Fruit fly (Drosophila melanogaster) whole organism, embryonic: ENCODE data around the gene ftz.
A peak's percentile ranks its signal among the peaks of the same experiment; 100 is the strongest.

ENCODE experiments used
- B-H1 ChIP-seq: fragments of 200-800 bp; sonication (Bioruptor generic); IDR thresholded peaks from 3 replicates; pipeline ENCODE4 v1.3.6; 2022; ENCODE audit warnings: missing biosample characterization, missing genetic modification characterization
- CG10147 ChIP-seq: fragments of 200-800 bp; sonication (Bioruptor generic); optimal IDR thresholded peaks from 2 replicates; lab custom pipeline; 2019; ENCODE audit warnings: missing biosample characterization, mild to moderate bottlenecking, missing genetic modification characterization, moderate library complexity
- CG12104 ChIP-seq: fragments of 200-800 bp; sonication (Bioruptor generic); optimal IDR thresholded peaks from 3 replicates; lab custom pipeline; 2016; ENCODE audit warnings: missing biosample characterization, missing genetic modification characterization
- CG13123 ChIP-seq: fragments of 200-800 bp; sonication (Bioruptor generic); optimal IDR thresholded peaks from 2 replicates; lab custom pipeline; 2016; ENCODE audit warnings: missing biosample characterization, missing genetic modification characterization
- CG15073 ChIP-seq: fragments of 200-800 bp; sonication (Bioruptor generic); optimal IDR thresholded peaks from 2 replicates; lab custom pipeline; 2016; ENCODE audit warnings: missing biosample characterization, missing genetic modification characterization
- CG16813 ChIP-seq: fragments of 200-800 bp; sonication (Bioruptor generic); IDR thresholded peaks from 3 replicates; pipeline ENCODE4 v1.3.6; 2022; ENCODE audit warnings: missing biosample characterization, missing genetic modification characterization; ENCODE audit not compliant: partially characterized antibody
- CG17802 ChIP-seq: fragments of 200-800 bp; sonication (Bioruptor generic); optimal IDR thresholded peaks from 2 replicates; lab custom pipeline; 2018; ENCODE audit warnings: missing biosample characterization, mild to moderate bottlenecking, missing genetic modification characterization, moderate library complexity
- CG18599 ChIP-seq: fragments of 200-800 bp; sonication (Bioruptor generic); optimal IDR thresholded peaks from 3 replicates; lab custom pipeline; 2017; ENCODE audit warnings: missing biosample characterization, missing genetic modification characterization, mild to moderate bottlenecking, moderate library complexity, missing genetic modification reagents
- CG18619 ChIP-seq: fragments of 200-800 bp; sonication (Bioruptor generic); optimal IDR thresholded peaks from 3 replicates; lab custom pipeline; 2017; ENCODE audit warnings: missing biosample characterization, mild to moderate bottlenecking, missing genetic modification characterization
- CG2120 ChIP-seq: fragments of 200-800 bp; sonication (Bioruptor generic); optimal IDR thresholded peaks from 3 replicates; lab custom pipeline; 2016; ENCODE audit warnings: missing biosample characterization, missing genetic modification characterization
- CG2199 ChIP-seq: fragments of 200-800 bp; sonication (Bioruptor generic); IDR thresholded peaks from 3 replicates; pipeline ENCODE4 v1.3.6; 2022; ENCODE audit warnings: missing biosample characterization, missing genetic modification characterization
- CG2712 ChIP-seq: fragments of 200-800 bp; optimal IDR thresholded peaks from 3 replicates; lab custom pipeline; 2019; ENCODE audit warnings: missing biosample characterization, mild to moderate bottlenecking, missing genetic modification characterization, moderate library complexity
- CG30403 ChIP-seq: fragments of 200-800 bp; sonication (Bioruptor generic); optimal IDR thresholded peaks from 3 replicates; lab custom pipeline; 2016; ENCODE audit warnings: missing biosample characterization, missing genetic modification characterization
- CG32532 ChIP-seq: fragments of 200-800 bp; sonication (Bioruptor generic); IDR thresholded peaks from 2 replicates; pipeline ENCODE4 v1.3.6; 2022; ENCODE audit warnings: missing biosample characterization, missing genetic modification characterization
- CG3281 ChIP-seq: fragments of 200-800 bp; sonication (Bioruptor generic); optimal IDR thresholded peaks from 3 replicates; lab custom pipeline; 2017; ENCODE audit warnings: missing biosample characterization, mild to moderate bottlenecking, missing genetic modification characterization
- CG4404 ChIP-seq: fragments of 200-800 bp; sonication (Bioruptor generic); IDR thresholded peaks from 2 replicates; pipeline ENCODE4 v1.3.6; 2022; ENCODE audit warnings: missing biosample characterization, missing genetic modification characterization
- CG5245 ChIP-seq: fragments of 200-800 bp; sonication (Bioruptor generic); optimal IDR thresholded peaks from 3 replicates; lab custom pipeline; 2016; ENCODE audit warnings: missing biosample characterization, missing genetic modification characterization
- CG6254 ChIP-seq: fragments of 200-800 bp; sonication (Bioruptor generic); optimal IDR thresholded peaks from 3 replicates; lab custom pipeline; 2017; ENCODE audit warnings: mild to moderate bottlenecking, missing biosample characterization, missing genetic modification reagents, missing genetic modification characterization
- CHES-1-like ChIP-seq: fragments of 200-800 bp; sonication (Bioruptor generic); optimal IDR thresholded peaks from 2 replicates; lab custom pipeline; 2016; ENCODE audit warnings: missing biosample characterization, missing genetic modification characterization
- CkIIα-i1 ChIP-seq: fragments of 200-800 bp; sonication (Bioruptor generic); IDR thresholded peaks from 2 replicates; pipeline ENCODE4 v1.3.6; 2022; ENCODE audit warnings: missing biosample characterization, missing genetic modification characterization
- Hey ChIP-seq: fragments of 200-800 bp; sonication (Bioruptor generic); optimal IDR thresholded peaks from 3 replicates; lab custom pipeline; 2018; ENCODE audit warnings: missing biosample characterization, mild to moderate bottlenecking, missing genetic modification characterization
- Lhr ChIP-seq: fragments of 200-800 bp; sonication (Bioruptor generic); optimal IDR thresholded peaks from 3 replicates; lab custom pipeline; 2017; ENCODE audit warnings: mild to moderate bottlenecking, missing biosample characterization, missing genetic modification reagents, missing genetic modification characterization
- Max ChIP-seq: fragments of 200-800 bp; sonication (Bioruptor generic); optimal IDR thresholded peaks from 2 replicates; lab custom pipeline; 2016; ENCODE audit warnings: missing biosample characterization, mild to moderate bottlenecking, missing genetic modification characterization
- Med ChIP-seq: fragments of 200-800 bp; sonication (Bioruptor generic); peaks from one replicate; lab custom pipeline; 2016; ENCODE audit warnings: missing biosample characterization, missing genetic modification characterization, mild to moderate bottlenecking, inconsistent platforms, moderate library complexity
- Mes4 ChIP-seq: fragments of 200-800 bp; sonication (Bioruptor generic); optimal IDR thresholded peaks from 2 replicates; lab custom pipeline; 2016; ENCODE audit warnings: missing biosample characterization, missing genetic modification characterization
- Poxn ChIP-seq: fragments of 200-800 bp; sonication (Bioruptor generic); IDR thresholded peaks from 2 replicates; pipeline ENCODE4 v1.3.6; 2022; ENCODE audit warnings: missing biosample characterization, missing genetic modification characterization
- Ssrp ChIP-seq: fragments of 200-800 bp; sonication (Bioruptor generic); optimal IDR thresholded peaks from 2 replicates; lab custom pipeline; 2018; ENCODE audit warnings: missing biosample characterization, mild to moderate bottlenecking, missing genetic modification characterization, moderate library complexity
- Taf1 ChIP-seq: fragments of 200-800 bp; sonication (Bioruptor generic); IDR thresholded peaks from 2 replicates; pipeline ENCODE4 v1.3.6; 2022; ENCODE audit warnings: missing biosample characterization, missing genetic modification characterization
- Tbp ChIP-seq: fragments of >200 bp; optimal IDR thresholded peaks from 2 replicates; lab custom pipeline; 2018; ENCODE audit warnings: missing biosample characterization, missing genetic modification characterization
- Xbp1 ChIP-seq: fragments of 200-800 bp; sonication (Bioruptor generic); optimal IDR thresholded peaks from 3 replicates; lab custom pipeline; 2016; ENCODE audit warnings: missing biosample characterization, mild to moderate bottlenecking, missing genetic modification characterization
- abd-A ChIP-seq: fragments of 200-800 bp; sonication (Bioruptor generic); optimal IDR thresholded peaks from 3 replicates; lab custom pipeline; 2019; ENCODE audit warnings: missing biosample characterization, mild to moderate bottlenecking, missing genetic modification characterization, moderate library complexity
- amos ChIP-seq: fragments of 200-800 bp; sonication (Bioruptor generic); IDR thresholded peaks from 2 replicates; pipeline ENCODE4 v1.3.6; 2022; ENCODE audit warnings: missing biosample characterization, missing genetic modification characterization; ENCODE audit not compliant: partially characterized antibody
- bowl ChIP-seq: fragments of 200-800 bp; sonication (Bioruptor generic); IDR thresholded peaks from 2 replicates; pipeline ENCODE4 v1.3.6; 2022; ENCODE audit warnings: missing biosample characterization, missing genetic modification characterization
- btn ChIP-seq: fragments of 200-800 bp; sonication (Bioruptor generic); optimal IDR thresholded peaks from 2 replicates; lab custom pipeline; 2016; ENCODE audit warnings: missing biosample characterization, missing genetic modification characterization
- cato ChIP-seq: fragments of 200-800 bp; sonication (Bioruptor generic); optimal IDR thresholded peaks from 2 replicates; lab custom pipeline; 2016; ENCODE audit warnings: missing biosample characterization, missing genetic modification characterization, borderline replicate concordance
- chm ChIP-seq: fragments of 200-800 bp; sonication (Bioruptor generic); IDR thresholded peaks from 2 replicates; pipeline ENCODE4 v1.3.6; 2022; ENCODE audit warnings: missing biosample characterization, missing genetic modification characterization
- crp ChIP-seq, 2 experiments: fragments of 200-800 bp; sonication (Bioruptor generic); optimal IDR thresholded peaks; 2 replicates in 1 of 2; 3 replicates in 1 of 2; lab custom pipeline; 2017; ENCODE audit warnings: missing biosample characterization in 2 of 2, missing genetic modification characterization in 2 of 2, mild to moderate bottlenecking in 1 of 2, moderate library complexity in 1 of 2
- dati ChIP-seq: fragments of 200-800 bp; sonication (Bioruptor generic); IDR thresholded peaks from 2 replicates; pipeline ENCODE4 v1.3.6; 2022; ENCODE audit warnings: missing biosample characterization, missing genetic modification characterization
- dysf ChIP-seq: fragments of 200-800 bp; sonication (Bioruptor generic); IDR thresholded peaks from 3 replicates; pipeline ENCODE4 v1.3.6; 2022; ENCODE audit warnings: missing biosample characterization, missing genetic modification characterization
- fd64A ChIP-seq: fragments of 200-800 bp; sonication (Bioruptor generic); optimal IDR thresholded peaks from 3 replicates; lab custom pipeline; 2018; ENCODE audit warnings: missing biosample characterization, mild to moderate bottlenecking, missing genetic modification characterization
- gfzf ChIP-seq: fragments of 200-800 bp; sonication (Bioruptor generic); optimal IDR thresholded peaks from 2 replicates; lab custom pipeline; 2016; ENCODE audit warnings: missing biosample characterization, mild to moderate bottlenecking, missing genetic modification characterization, moderate library complexity
- hbn ChIP-seq: fragments of 200-800 bp; sonication (Bioruptor generic); IDR thresholded peaks from 2 replicates; pipeline ENCODE4 v1.3.6; 2022; ENCODE audit warnings: missing biosample characterization, missing genetic modification characterization; ENCODE audit not compliant: partially characterized antibody
- hkb ChIP-seq, 2 experiments: fragments of 200-800 bp in 1 of 2; fragments of >200 bp in 1 of 2; sonication (Bioruptor generic) in 1 of 2; IDR thresholded peaks in 1 of 2; optimal IDR thresholded peaks in 1 of 2; 2 replicates each; pipeline versions ENCODE4 v1.3.6 to Lab custom; 2017 to 2022; ENCODE audit warnings: missing biosample characterization in 1 of 2, missing genetic modification characterization in 1 of 2
- insv ChIP-seq, 2 experiments: fragments of 200-800 bp; sonication (Bioruptor generic); optimal IDR thresholded peaks; 3 replicates each; lab custom pipeline; 2016 to 2018; ENCODE audit warnings: missing biosample characterization in 2 of 2, missing genetic modification characterization in 2 of 2
- jigr1 ChIP-seq: fragments of 200-800 bp; sonication (Bioruptor generic); IDR thresholded peaks from 3 replicates; pipeline ENCODE4 v1.3.6; 2022; ENCODE audit warnings: missing biosample characterization, missing genetic modification characterization
- lilli ChIP-seq: fragments of 200-800 bp; sonication (Bioruptor generic); optimal IDR thresholded peaks from 3 replicates; lab custom pipeline; 2016; ENCODE audit warnings: missing biosample characterization, missing genetic modification characterization
- pan ChIP-seq, 4 experiments: fragments of >200 bp in 3 of 4; fragments of 200-800 bp in 1 of 4; sonication (Bioruptor generic) in 1 of 4; optimal IDR thresholded peaks in 3 of 4; IDR thresholded peaks in 1 of 4; 2 replicates each; pipeline versions ENCODE4 v1.3.6 to Lab custom; 2017 to 2022; ENCODE audit warnings: missing biosample characterization in 2 of 4, missing genetic modification characterization in 2 of 4, mixed read lengths in 1 of 4
- zen ChIP-seq: fragments of 200-800 bp; sonication (Bioruptor generic); optimal IDR thresholded peaks from 3 replicates; lab custom pipeline; 2018; ENCODE audit warnings: missing biosample characterization, mild to moderate bottlenecking, missing genetic modification characterization, moderate library complexity

The ftz gene

DNA sequence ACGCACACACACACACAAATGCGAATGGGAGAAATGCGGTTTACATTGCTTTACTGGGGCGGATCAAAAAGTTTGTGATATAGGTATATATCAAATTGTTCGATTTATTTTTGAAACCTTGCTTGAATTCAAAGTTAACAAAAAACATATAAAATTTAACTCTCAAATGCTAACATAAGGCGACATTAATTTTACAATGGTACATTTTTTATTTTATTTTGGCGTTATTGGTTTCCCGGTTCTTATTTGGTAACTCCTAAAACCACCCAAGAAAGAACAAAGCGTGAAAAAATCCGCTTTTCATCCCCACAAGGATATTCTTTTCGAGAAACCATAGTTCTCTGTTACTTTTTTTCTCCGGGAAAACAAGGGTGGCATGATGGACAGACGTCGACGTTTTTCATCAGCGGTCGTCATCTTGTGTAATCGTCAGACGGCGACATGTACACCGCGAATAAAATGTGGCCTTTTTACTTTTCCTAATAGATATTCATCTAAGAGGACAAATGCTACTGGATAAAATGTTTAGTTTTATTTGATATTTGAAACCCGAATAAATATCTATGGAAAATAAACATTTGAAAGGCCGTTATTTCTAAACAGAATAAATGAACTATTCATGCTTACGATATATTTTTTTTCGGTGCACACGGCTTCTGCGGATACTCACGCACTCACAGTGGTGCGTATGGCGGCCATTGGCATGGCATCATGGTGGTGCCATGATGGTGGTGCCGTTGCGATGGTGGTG is 17.3 kb downstream of the ftz start (continued):
- peak; percentile 38 for TF ChIP-seq CG18619 (GFP tag; lab: Kevin White, UChicago)
- TF ChIP-seq abd-A (tag; lab: Kevin White, UChicago): no peak
- TF ChIP-seq dysf (GFP tag; lab: Robert Waterston, UW): peak; percentile 68
- TF ChIP-seq Med: no peak
- no peak for TF ChIP-seq Ssrp (tag; lab: Kevin White, UChicago)
- TF ChIP-seq cato (GFP tag; lab: Kevin White, UChicago): peak; percentile 54
- TF ChIP-seq B-H1 (GFP tag; lab: Robert Waterston, UW): peak; percentile 41; the same call in 2 of the 3 replicates
- no peak for TF ChIP-seq CkIIα-i1 (GFP tag; lab: Robert Waterston, UW)
- peak; percentile 83 for TF ChIP-seq CG4404
- TF ChIP-seq insv (GFP tag; optimal IDR thresholded peaks at IDR 0.05; lab: Kevin White, UChicago): no peak
- TF ChIP-seq CG32532 (GFP tag; lab: Robert Waterston, UW): no peak
- TF ChIP-seq CG12104 (GFP tag; lab: Kevin White, UChicago): peak; percentile 37
- TF ChIP-seq CG13123: peak; percentile 13
- TF ChIP-seq dati: no peak
- peak; percentile 48 for TF ChIP-seq btn
- peak; percentile 88 for TF ChIP-seq CG2712
- no peak for TF ChIP-seq bowl
- no peak for TF ChIP-seq CG2120
- TF ChIP-seq Tbp (GFP tag; lab: Kevin White, UChicago): no peak
- no peak for TF ChIP-seq Hey (tag; lab: Kevin White, UChicago)
- peak; percentile 95 for TF ChIP-seq zen (tag; lab: Kevin White, UChicago)
- peak; percentile 66 for TF ChIP-seq CG30403 (GFP tag; lab: Kevin White, UChicago)
- peak; percentile 64 for TF ChIP-seq CG6254
- no peak for TF ChIP-seq pan (optimal IDR thresholded peaks at IDR 0.05; lab: Kevin White, UChicago)
- TF ChIP-seq pan (GFP tag; optimal IDR thresholded peaks at IDR 0.05 in 1 of 2, IDR thresholded peaks at IDR 0.05 in 1 of 2): peak in 1 of 2 experiments; percentile 49
- TF ChIP-seq Mes4 (GFP tag; lab: Kevin White, UChicago): peak; percentile 66
- peak; percentile 96 for TF ChIP-seq hkb (optimal IDR thresholded peaks at IDR 0.05; lab: Kevin White, UChicago)
- peak; percentile 74; the same call in 1 of the 2 replicates for TF ChIP-seq hkb (GFP tag; IDR thresholded peaks at IDR 0.05; lab: Robert Waterston, UW)
- TF ChIP-seq Poxn: no peak
- peak; percentile 9 for TF ChIP-seq fd64A (GFP tag; lab: Kevin White, UChicago)
- TF ChIP-seq Max (GFP tag; lab: Kevin White, UChicago): no peak
- TF ChIP-seq hbn: no peak
- TF ChIP-seq gfzf (GFP tag; lab: Kevin White, UChicago): no peak
- TF ChIP-seq CG5245: peak; percentile 61
- no peak for TF ChIP-seq CG10147 (GFP tag; lab: Kevin White, UChicago)
- TF ChIP-seq CG17802 (tag; lab: Kevin White, UChicago): no peak
- TF ChIP-seq CG16813 (GFP tag; lab: Robert Waterston, UW): no peak
- TF ChIP-seq jigr1 (GFP tag; lab: Robert Waterston, UW): no peak
- TF ChIP-seq CG3281 (GFP tag; lab: Kevin White, UChicago): no peak
- TF ChIP-seq Lhr (GFP tag; lab: Kevin White, UChicago): peak; percentile 46
- TF ChIP-seq CG2199 (GFP tag; lab: Robert Waterston, UW): no peak
- no peak for TF ChIP-seq amos (GFP tag; lab: Robert Waterston, UW)
- peak; percentile 66 for TF ChIP-seq CG18599 (GFP tag; lab: Kevin White, UChicago)
- TF ChIP-seq crp (GFP tag; optimal IDR thresholded peaks at IDR 0.05; lab: Kevin White, UChicago): no peak
- peak; percentile 70 for TF ChIP-seq Xbp1 (GFP tag; lab: Kevin White, UChicago)
- peak; percentile 51 for TF ChIP-seq lilli (GFP tag; lab: Kevin White, UChicago)
- TF ChIP-seq Taf1 (GFP tag; lab: Robert Waterston, UW): no peak
- TF ChIP-seq CHES-1-like: peak; percentile 57
- TF ChIP-seq chm (GFP tag; lab: Robert Waterston, UW): peak; percentile 42; the same call in 1 of the 2 replicates
- peak; percentile 54 for TF ChIP-seq CG15073 (GFP tag; lab: Kevin White, UChicago)
